Worm (Caenorhabditis elegans) whole organism, late embryonic: Measurements from ENCODE around the gene rpl-36.A.

Source experiments
- ceh-45 ChIP-seq: fragments of 200-800 bp; sonication (Bioruptor generic); IDR thresholded peaks from 2 replicates; pipeline ENCODE4 v1.3.6; 2022; ENCODE audit warnings: missing genetic modification reagents, missing genetic modification characterization, missing compliant biosample characterization
- ets-4 ChIP-seq: sonication (generic microtip); optimal IDR thresholded peaks from 2 replicates; lab custom pipeline; 2016; ENCODE audit warnings: missing genetic modification characterization, missing compliant biosample characterization
- mec-3 ChIP-seq: sonication (generic microtip); optimal IDR thresholded peaks from 2 replicates; lab custom pipeline; 2016; ENCODE audit warnings: borderline replicate concordance, missing genetic modification characterization, missing compliant biosample characterization

DNA sequence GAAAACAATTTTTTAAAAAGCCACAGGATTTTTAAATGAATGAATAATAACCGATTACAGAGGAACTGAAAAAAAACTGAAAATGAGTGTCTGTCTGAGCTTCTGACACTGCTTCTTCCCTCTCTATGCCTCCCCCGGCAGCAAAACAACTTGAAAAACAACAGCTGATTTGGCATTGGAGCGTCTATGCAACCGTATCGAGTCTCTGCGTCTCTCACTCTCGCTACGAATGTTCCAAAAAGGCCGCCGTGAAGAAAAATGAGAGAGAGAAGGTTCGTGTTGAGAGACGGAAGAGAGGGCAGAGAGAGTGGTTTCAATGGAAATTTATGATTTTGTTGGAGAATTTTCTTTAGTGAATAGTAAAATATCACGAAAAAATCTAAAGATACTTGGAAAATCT lies 6.0 kb upstream of the rpl-36.A start:
- TF ChIP-seq ceh-45 (no peak), mec-3 (tag; lab: Kevin White, UChicago) (no peak), ets-4 (no peak)
